Fruit fly (Drosophila melanogaster): ENCODE results near the gene P5cr.

The P5cr gene

DNA sequence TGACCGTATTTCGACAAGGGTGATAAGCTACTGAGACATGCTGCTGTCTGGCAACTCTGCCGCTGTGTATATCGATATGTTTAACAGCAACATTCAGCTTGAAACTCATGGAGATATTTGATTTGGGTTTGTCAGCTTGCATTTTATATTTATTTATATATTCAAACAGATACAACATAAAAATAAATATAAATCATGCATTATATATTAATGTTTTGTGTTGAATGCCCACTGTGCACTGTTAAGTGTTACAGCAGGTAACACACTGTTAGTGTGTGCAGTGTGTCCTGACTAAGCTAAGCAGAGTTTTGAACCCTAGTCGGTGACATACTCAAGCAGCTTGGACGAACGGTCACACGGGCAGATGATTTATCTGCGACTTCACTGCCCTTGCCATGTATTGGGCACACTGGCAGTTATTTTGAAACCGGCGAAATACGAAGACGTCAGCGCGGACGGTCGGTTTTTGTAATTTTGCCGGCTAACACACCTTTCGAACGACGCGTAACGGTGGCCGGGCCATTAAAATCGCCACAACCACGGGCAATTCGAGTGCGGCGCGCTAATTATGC lies 45.0 kb upstream of the P5cr start, which contains the start of the genes snRNP-U1-C and gukh (continued):
- TF ChIP-seq aop (GFP tag; IDR thresholded peaks at IDR 0.05) (peak; percentile 58), shn (GFP tag; optimal IDR thresholded peaks at IDR 0.05) (peak; percentile 35), tup (GFP tag; optimal IDR thresholded peaks at IDR 0.05) (peak; percentile 73), ewg (GFP tag; optimal IDR thresholded peaks at IDR 0.05) (peak; percentile 46), CG8089 (GFP tag; optimal IDR thresholded peaks at IDR 0.05) (no peak), CG3281 (GFP tag; optimal IDR thresholded peaks at IDR 0.05) (peak; percentile 75), E2f1 (GFP tag; IDR thresholded peaks at IDR 0.05) (peak; percentile 78), CG11560 (tag; IDR thresholded peaks at IDR 0.05) (peak; percentile 68; the same call in 2 of the 3 replicates), nom (GFP tag; optimal IDR thresholded peaks at IDR 0.05) (peak; percentile 45), pum (GFP tag; optimal IDR thresholded peaks at IDR 0.05) (no peak), Sry-β (GFP tag; optimal IDR thresholded peaks at IDR 0.05) (peak; percentile 27), Max (GFP tag; optimal IDR thresholded peaks at IDR 0.05) (peak; percentile 66), CG13296 (GFP tag; optimal IDR thresholded peaks at IDR 0.05) (peak; percentile 74), CG16815 (GFP tag; optimal IDR thresholded peaks at IDR 0.05) (peak; percentile 66), CG1603 (tag; optimal IDR thresholded peaks at IDR 0.05) (peak; percentile 90), Aef1 (GFP tag; IDR thresholded peaks at IDR 0.05) (no peak; the same call in 2 of the 3 replicates), Drgx (GFP tag; IDR thresholded peaks at IDR 0.05) (peak; percentile 75), dysf (GFP tag; IDR thresholded peaks at IDR 0.05) (peak; percentile 84), CG3407 (GFP tag; optimal IDR thresholded peaks at IDR 0.05) (no peak), da (GFP tag; optimal IDR thresholded peaks at IDR 0.05) (no peak), CG12299 (tag; optimal IDR thresholded peaks at IDR 0.05) (peak; percentile 78), tna (GFP tag; IDR thresholded peaks at IDR 0.05; ENCODE audit: partially characterized antibody) (no peak), ssp (GFP tag; IDR thresholded peaks at IDR 0.05) (peak; percentile 58), CG12104 (GFP tag; optimal IDR thresholded peaks at IDR 0.05) (peak; percentile 9), CG13287 (GFP tag; IDR thresholded peaks at IDR 0.05; ENCODE audit: partially characterized antibody) (peak; percentile 88), CG4328 (GFP tag; optimal IDR thresholded peaks at IDR 0.05) (peak; percentile 62), fd102C (GFP tag; optimal IDR thresholded peaks at IDR 0.05) (no peak), B-H2 (GFP tag; optimal IDR thresholded peaks at IDR 0.05) (peak; percentile 87), prd (optimal IDR thresholded peaks at IDR 0.05) (no peak), prd (GFP tag; IDR thresholded peaks at IDR 0.05) (peak; percentile 89), CG43689 (GFP tag; IDR thresholded peaks at IDR 0.05) (peak; percentile 73; the same call in 1 of the 2 replicates), CG6791 (GFP tag; IDR thresholded peaks at IDR 0.05; ENCODE audit: partially characterized antibody) (peak; percentile 39; the same call in 2 of the 3 replicates), CG4424 (GFP tag; optimal IDR thresholded peaks at IDR 0.05) (peak; percentile 76), ranshi (GFP tag; IDR thresholded peaks at IDR 0.05) (peak; percentile 78), CG6254 (GFP tag; optimal IDR thresholded peaks at IDR 0.05) (no peak), CG5245 (GFP tag; optimal IDR thresholded peaks at IDR 0.05) (peak; percentile 60), Awh (GFP tag; IDR thresholded peaks at IDR 0.05) (peak; percentile 78), CG2712 (tag; optimal IDR thresholded peaks at IDR 0.05) (peak; percentile 88), Sin3A (optimal IDR thresholded peaks at IDR 0.05) (peak; percentile 63), mam (GFP tag; optimal IDR thresholded peaks at IDR 0.05) (peak; percentile 31), CG14860 (GFP tag; IDR thresholded peaks at IDR 0.05; ENCODE audit: partially characterized antibody) (0 out of 3 replicates have a peak, but pooled peaks have one; percentile 32), CG7271 (tag; optimal IDR thresholded peaks at IDR 0.05) (peak; percentile 35), Atf3 (GFP tag; optimal IDR thresholded peaks at IDR 0.05) (peak; percentile 67), BEAF-32 (GFP tag; optimal IDR thresholded peaks at IDR 0.05) (peak; percentile 79), tin (GFP tag; optimal IDR thresholded peaks at IDR 0.05) (peak; percentile 73), HmgZ (tag; optimal IDR thresholded peaks at IDR 0.05) (peak; percentile 88), H2.0 (GFP tag; IDR thresholded peaks at IDR 0.05) (peak; percentile 85), chif (GFP tag; optimal IDR thresholded peaks at IDR 0.05) (peak in 1 of 2 experiments; percentile 40), zf30C (GFP tag; optimal IDR thresholded peaks at IDR 0.05) (no peak), seq (GFP tag; IDR thresholded peaks at IDR 0.05) (peak; percentile 87)
